Worm (Caenorhabditis elegans): ENCODE measurements around the gene K08E7.6.

DNA sequence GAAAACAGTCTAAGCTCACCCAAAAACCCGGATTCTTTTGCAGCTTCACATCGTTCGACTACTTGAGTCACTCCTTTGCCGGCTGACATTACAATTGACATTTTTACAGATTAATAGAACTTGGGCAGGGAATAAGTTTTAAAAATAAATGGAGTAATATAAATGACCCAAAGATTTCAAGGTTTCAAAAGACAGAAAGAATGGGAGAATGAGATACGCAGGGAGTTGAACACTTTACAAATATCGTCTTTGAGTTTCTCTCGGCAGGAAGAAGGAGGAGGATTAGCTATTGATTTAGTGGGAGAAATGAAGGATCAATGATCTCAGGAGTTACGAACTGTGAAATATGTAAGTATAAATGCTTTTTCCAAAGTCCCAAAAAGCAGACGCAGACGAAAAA lies 5.0 kb upstream of the K08E7.6 start, which contains the start of gene K08E7.8:
- TF ChIP-seq klf-2 (GFP tag; conservative IDR thresholded peaks at IDR 0.05) (no peak), ztf-29 (GFP tag; IDR thresholded peaks at IDR 0.05) (no peak), ref-1 (GFP tag; conservative IDR thresholded peaks at IDR 0.05) (no peak), ztf-23 (GFP tag; IDR thresholded peaks at IDR 0.05) (no peak), med-1 (GFP tag; optimal IDR thresholded peaks at IDR 0.05; ENCODE audit: insufficient read depth) (no peak), T22C8.4 (GFP tag; IDR thresholded peaks at IDR 0.05) (no peak), tab-1 (GFP tag; IDR thresholded peaks at IDR 0.05) (no peak), flt-1 (GFP tag; IDR thresholded peaks at IDR 0.05) (no peak)

Data from whole organism, midembryonic.